Worm (Caenorhabditis elegans) whole organism, mixed stage, embryonic: ENCODE results near the gene ZC404.2.
A peak's percentile ranks its signal among the peaks of the same experiment; 100 is the strongest.

Experiments used
- M03D4.4 ChIP-seq: sonication (generic microtip); optimal IDR thresholded peaks from 2 replicates; lab custom pipeline; 2017; ENCODE audit warnings: mild to moderate bottlenecking, missing genetic modification characterization, missing compliant biosample characterization
- blmp-1 ChIP-seq: fragments of 150-350 bp; optimal IDR thresholded peaks from 2 replicates; lab custom pipeline; 2014; ENCODE audit warnings: missing biosample characterization, missing genetic modification characterization
- ceh-39 ChIP-seq: fragments of 150-350 bp; optimal IDR thresholded peaks from 2 replicates; lab custom pipeline; 2014; ENCODE audit warnings: missing biosample characterization, missing genetic modification characterization
- ceh-43 ChIP-seq: fragments of 200-800 bp; sonication (Bioruptor generic); optimal IDR thresholded peaks from 2 replicates; lab custom pipeline; 2018; ENCODE audit warnings: mild to moderate bottlenecking, missing genetic modification characterization, moderate library complexity, missing compliant biosample characterization
- ceh-83 ChIP-seq: fragments of 200-800 bp; sonication (Bioruptor generic); optimal IDR thresholded peaks from 2 replicates; lab custom pipeline; 2018; ENCODE audit warnings: mild to moderate bottlenecking, missing genetic modification characterization, missing compliant biosample characterization
- cnd-1 ChIP-seq: fragments of 200-800 bp; sonication (Bioruptor generic); optimal IDR thresholded peaks from 2 replicates; lab custom pipeline; 2018; ENCODE audit warnings: mild to moderate bottlenecking, missing genetic modification characterization, missing compliant biosample characterization
- drap-1 ChIP-seq: fragments of 200-800 bp; sonication (Bioruptor generic); optimal IDR thresholded peaks from 3 replicates; lab custom pipeline; 2018; ENCODE audit warnings: mild to moderate bottlenecking, missing genetic modification characterization, missing compliant biosample characterization
- elt-1 ChIP-seq: sonication (generic microtip); optimal IDR thresholded peaks from 2 replicates; lab custom pipeline; 2017; ENCODE audit warnings: missing genetic modification characterization, mild to moderate bottlenecking, missing compliant biosample characterization, antibody characterized with exemption, moderate library complexity, borderline replicate concordance; ENCODE audit not compliant: insufficient read depth
- elt-3 ChIP-seq: fragments of 150-350 bp; optimal IDR thresholded peaks from 2 replicates; lab custom pipeline; 2014; ENCODE audit warnings: missing biosample characterization, missing genetic modification characterization
- ham-2 ChIP-seq: fragments of 200-800 bp; sonication (Bioruptor generic); optimal IDR thresholded peaks from 2 replicates; lab custom pipeline; 2018; ENCODE audit warnings: mild to moderate bottlenecking, missing genetic modification characterization, missing compliant biosample characterization
- hlh-1 ChIP-seq: fragments of 150-350 bp; optimal IDR thresholded peaks from 2 replicates; lab custom pipeline; 2014; ENCODE audit warnings: missing biosample characterization, missing genetic modification reagents, missing genetic modification characterization
- lin-13 ChIP-seq: fragments of 150-350 bp; optimal IDR thresholded peaks from 2 replicates; lab custom pipeline; 2014; ENCODE audit warnings: missing biosample characterization, missing genetic modification characterization
- lsy-2 ChIP-seq: fragments of 150-350 bp; optimal IDR thresholded peaks from 2 replicates; lab custom pipeline; 2014; ENCODE audit warnings: missing biosample characterization, missing genetic modification characterization
- mab-5 ChIP-seq: fragments of 150-350 bp; optimal IDR thresholded peaks from 2 replicates; lab custom pipeline; 2014; ENCODE audit warnings: missing biosample characterization, missing genetic modification characterization
- mep-1 ChIP-seq: fragments of 150-350 bp; optimal IDR thresholded peaks from 2 replicates; lab custom pipeline; 2017; ENCODE audit warnings: missing biosample characterization, missing genetic modification reagents, missing genetic modification characterization, inconsistent platforms
- mls-2 ChIP-seq: sonication (generic microtip); optimal IDR thresholded peaks from 2 replicates; lab custom pipeline; 2016; ENCODE audit warnings: mild to moderate bottlenecking, missing genetic modification characterization, moderate library complexity, missing compliant biosample characterization
- nhr-12 ChIP-seq: fragments of 150-350 bp; optimal IDR thresholded peaks from 2 replicates; lab custom pipeline; 2014; ENCODE audit warnings: missing biosample characterization, missing genetic modification characterization
- nhr-2 ChIP-seq: fragments of 150-350 bp; optimal IDR thresholded peaks from 2 replicates; lab custom pipeline; 2014; ENCODE audit warnings: missing biosample characterization, missing genetic modification characterization
- nhr-237 ChIP-seq: fragments of 150-350 bp; optimal IDR thresholded peaks from 2 replicates; lab custom pipeline; 2014; ENCODE audit warnings: missing biosample characterization, missing genetic modification characterization
- nhr-28 ChIP-seq: fragments of 150-350 bp; optimal IDR thresholded peaks from 2 replicates; lab custom pipeline; 2014; ENCODE audit warnings: missing biosample characterization, missing genetic modification characterization
- nhr-76 ChIP-seq: sonication (generic microtip); optimal IDR thresholded peaks from 2 replicates; lab custom pipeline; 2017; ENCODE audit warnings: missing biosample characterization, missing genetic modification characterization
- pha-4 ChIP-seq: fragments of 150-350 bp; optimal IDR thresholded peaks from 2 replicates; lab custom pipeline; 2018; ENCODE audit warnings: missing biosample characterization, missing genetic modification reagents, missing genetic modification characterization
- sem-2 ChIP-seq: fragments of 200-800 bp; sonication (Bioruptor generic); optimal IDR thresholded peaks from 2 replicates; lab custom pipeline; 2018; ENCODE audit warnings: mild to moderate bottlenecking, missing genetic modification characterization, missing compliant biosample characterization
- unc-120 ChIP-seq: sonication (generic microtip); optimal IDR thresholded peaks from 2 replicates; lab custom pipeline; 2017; ENCODE audit warnings: missing genetic modification characterization, missing compliant biosample characterization; ENCODE audit not compliant: poor library complexity, severe bottlenecking
- unc-39 ChIP-seq: fragments of 150-350 bp; optimal IDR thresholded peaks from 2 replicates; lab custom pipeline; 2014; ENCODE audit warnings: missing biosample characterization, missing genetic modification characterization
- unc-62 ChIP-seq: fragments of 150-350 bp; optimal IDR thresholded peaks from 2 replicates; lab custom pipeline; 2014; ENCODE audit warnings: missing biosample characterization, missing genetic modification reagents, missing genetic modification characterization
- zip-8 ChIP-seq: fragments of 150-350 bp; optimal IDR thresholded peaks from 2 replicates; lab custom pipeline; 2014; ENCODE audit warnings: missing biosample characterization, missing genetic modification characterization
- ztf-11 ChIP-seq: fragments of 150-350 bp; optimal IDR thresholded peaks from 2 replicates; lab custom pipeline; 2014; ENCODE audit warnings: missing biosample characterization, missing genetic modification characterization

Gene ZC404.2

DNA sequence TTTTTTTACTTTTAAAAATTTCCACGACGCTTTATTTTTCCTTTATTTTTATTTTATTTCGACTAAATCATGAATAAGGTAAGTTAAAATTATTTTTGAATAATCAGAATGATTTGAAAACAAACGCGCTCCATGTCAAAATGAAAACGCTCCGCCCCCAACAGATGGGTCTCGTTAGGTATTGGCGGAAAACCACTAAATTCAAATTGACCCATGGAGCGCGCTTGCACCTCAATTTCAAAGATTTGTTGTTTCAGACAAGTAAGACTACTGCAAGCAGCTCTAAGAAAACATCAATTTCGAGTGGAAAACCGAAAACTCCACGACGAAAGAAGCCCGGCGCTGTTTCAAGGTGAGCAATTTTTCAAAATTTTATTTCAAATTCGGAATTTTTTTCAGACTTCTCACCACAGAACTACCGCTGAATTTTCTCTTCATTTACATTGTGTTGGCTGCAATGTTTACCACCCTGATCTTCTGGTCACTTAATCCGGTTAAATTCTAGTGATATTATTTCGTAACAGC, at the start of gene ZC404.2:
Gene ZC404.2, plus strand, starts transcription at position 47 of the 525 bp plus-strand sequence.
- TF ChIP-seq unc-120 (tag; lab: Kevin White, UChicago) (no peak), sem-2 (GFP tag; lab: Kevin White, UChicago) (no peak)
- TF ChIP-seq, all 35 proteins: peak for 0

DNA sequence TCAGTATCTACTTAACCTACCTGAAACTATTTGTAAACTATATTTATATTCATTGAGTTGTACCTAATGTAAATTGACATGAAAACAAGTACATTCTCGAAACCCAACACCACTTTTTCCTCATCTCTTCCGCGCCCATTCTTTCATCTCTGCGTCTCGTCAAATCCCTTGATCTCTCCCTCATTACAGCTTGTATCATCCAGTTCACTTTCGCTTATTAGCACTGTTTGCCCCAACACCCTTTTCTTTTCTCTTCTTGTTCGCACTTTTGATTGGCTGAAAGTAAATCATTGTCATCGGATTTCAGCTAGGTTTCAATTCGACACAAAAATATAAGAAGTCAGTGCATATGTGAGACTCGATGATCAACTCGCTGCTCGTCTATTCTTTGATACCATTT, 43.0 kb upstream of the ZC404.2 start, which contains the start of gene T25F10.3:
Gene T25F10.3, plus strand, starts transcription at position 308 of the 400 bp plus-strand sequence.
- TF ChIP-seq drap-1 (GFP tag; lab: Kevin White, UChicago): no peak
- no peak for TF ChIP-seq unc-39
- no peak for TF ChIP-seq zip-8 (tag; lab: Kevin White, UChicago)
- no peak for TF ChIP-seq elt-1 (tag; lab: Kevin White, UChicago)
- TF ChIP-seq lsy-2: no peak
- TF ChIP-seq blmp-1 (tag; lab: Kevin White, UChicago): peak; percentile 30
- no peak for TF ChIP-seq nhr-2 (tag; lab: Kevin White, UChicago)
- no peak for TF ChIP-seq ceh-39 (tag; lab: Kevin White, UChicago)
- TF ChIP-seq, all 35 proteins: peak for 1

DNA sequence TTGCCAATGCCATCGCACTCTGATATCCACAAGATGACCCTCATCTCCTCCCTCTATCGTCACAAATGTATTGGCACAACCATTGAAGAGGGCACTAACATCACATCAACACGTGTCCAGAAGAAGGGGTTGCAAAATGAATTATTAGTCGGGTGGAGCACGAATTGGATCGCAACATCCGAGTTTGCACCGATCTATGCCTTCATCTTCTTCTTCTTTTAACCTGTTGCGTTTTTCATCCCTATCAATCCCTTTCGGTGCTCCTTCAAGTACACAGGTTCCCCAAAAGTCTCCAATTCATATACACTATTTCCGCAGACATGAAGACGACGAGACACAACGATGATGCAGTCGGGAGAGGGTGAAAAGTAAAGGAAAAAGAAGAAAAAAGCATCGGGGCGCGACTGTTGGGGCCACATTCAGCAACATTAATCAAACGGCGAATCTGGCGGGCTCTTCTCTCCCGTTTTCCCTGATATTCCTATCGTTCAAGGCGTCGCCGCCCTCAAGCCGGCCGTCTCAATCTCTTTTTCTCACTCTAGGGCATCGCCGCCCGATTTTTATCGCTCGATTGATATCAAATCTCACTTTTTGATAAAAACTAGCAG, 36.2 kb upstream of the ZC404.2 start:
- peak; percentile 65 for TF ChIP-seq unc-120 (tag; lab: Kevin White, UChicago)
- TF ChIP-seq sem-2 (GFP tag; lab: Kevin White, UChicago): no peak
- TF ChIP-seq hlh-1 (tag; lab: Kevin White, UChicago): peak; percentile 32

DNA sequence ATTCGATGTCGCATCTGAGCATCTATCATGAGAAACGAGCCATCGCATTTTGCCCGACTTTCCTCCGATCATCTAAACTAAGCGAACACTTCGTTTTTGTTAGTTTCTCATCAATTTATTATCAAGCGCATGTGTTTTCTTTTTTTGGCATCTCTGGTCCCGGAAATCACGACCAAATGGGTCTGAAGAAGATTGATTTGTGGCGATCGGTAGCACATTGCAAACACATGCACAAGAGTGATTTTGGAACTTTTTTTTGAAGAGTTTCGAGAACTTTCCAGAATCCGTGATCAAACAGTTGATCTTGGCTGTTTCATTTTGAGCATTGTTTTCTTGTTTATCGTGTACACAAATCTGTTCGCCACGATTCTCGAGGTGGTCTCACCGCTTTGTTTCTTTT, 34.5 kb upstream of the ZC404.2 start:
- TF ChIP-seq ceh-43 (GFP tag; lab: Kevin White, UChicago) (no peak), elt-3 (tag; lab: Kevin White, UChicago) (no peak), mls-2 (no peak), ztf-11 (tag; lab: Kevin White, UChicago) (no peak)

DNA sequence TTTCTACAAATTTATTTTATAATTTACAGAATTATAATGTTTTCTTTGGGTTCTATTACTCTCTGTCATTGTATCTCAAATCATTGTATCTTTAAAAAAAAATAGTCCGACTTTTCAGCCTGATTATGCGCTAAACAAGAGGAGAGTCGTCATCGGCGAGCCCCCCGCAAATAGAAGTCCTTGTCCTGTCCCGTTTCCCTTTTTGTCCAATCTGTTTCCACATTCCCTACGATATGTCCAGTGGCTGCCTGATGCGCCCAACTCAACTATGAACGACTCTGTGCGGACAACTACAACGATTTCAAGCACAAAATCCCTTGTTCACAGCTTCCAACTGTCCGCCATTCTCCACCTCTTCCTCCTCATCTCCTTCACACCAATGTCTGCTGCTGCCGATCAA, 29.7 kb upstream of the ZC404.2 start, which contains the start of gene dbl-1:
Gene dbl-1, plus strand, starts transcription at position 119 of the 400 bp plus-strand sequence.
- TF ChIP-seq ceh-83 (GFP tag; lab: Kevin White, UChicago): no peak
- TF ChIP-seq unc-120 (tag; lab: Kevin White, UChicago): no peak
- TF ChIP-seq mep-1: no peak
- TF ChIP-seq mab-5 (tag; lab: Kevin White, UChicago): no peak
- no peak for TF ChIP-seq zip-8 (tag; lab: Kevin White, UChicago)
- TF ChIP-seq pha-4 (tag; lab: Kevin White, UChicago): no peak
- no peak for TF ChIP-seq ceh-39 (tag; lab: Kevin White, UChicago)
- no peak for TF ChIP-seq nhr-28 (tag; lab: Kevin White, UChicago)
- no peak for TF ChIP-seq blmp-1 (tag; lab: Kevin White, UChicago)
- TF ChIP-seq ceh-43 (GFP tag; lab: Kevin White, UChicago): no peak
- no peak for TF ChIP-seq drap-1 (GFP tag; lab: Kevin White, UChicago)
- no peak for TF ChIP-seq nhr-76
- TF ChIP-seq M03D4.4 (tag; lab: Kevin White, UChicago): no peak
- no peak for TF ChIP-seq cnd-1 (tag; lab: Kevin White, UChicago)
- no peak for TF ChIP-seq nhr-237 (tag; lab: Kevin White, UChicago)
- TF ChIP-seq ham-2 (GFP tag; lab: Kevin White, UChicago): no peak
- TF ChIP-seq lin-13 (tag; lab: Kevin White, UChicago): no peak
- TF ChIP-seq unc-62: no peak

DNA sequence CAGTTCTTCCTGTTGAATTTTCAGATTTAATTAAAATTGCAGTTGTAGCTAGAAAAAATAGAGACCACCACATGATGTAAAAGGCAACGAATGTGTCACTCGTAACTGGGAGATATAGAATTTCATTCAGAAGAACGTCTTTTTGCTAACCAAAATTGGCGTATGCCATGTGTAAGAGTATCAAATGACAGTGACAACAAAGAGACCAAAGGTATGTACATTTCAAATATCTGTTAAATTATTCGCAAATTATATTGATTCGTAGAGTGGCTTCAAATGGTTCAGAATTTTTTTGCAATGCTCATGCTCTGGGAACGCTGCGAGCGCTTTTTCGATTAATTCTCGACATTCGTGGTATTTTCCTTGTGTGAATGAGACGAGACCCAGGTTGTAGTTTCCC, 25.4 kb upstream of the ZC404.2 start, which contains the start of gene T25F10.4:
Gene T25F10.4, minus strand, starts transcription at position 101 of the 400 bp plus-strand sequence.
- TF ChIP-seq sem-2 (GFP tag; lab: Kevin White, UChicago) (no peak), drap-1 (GFP tag; lab: Kevin White, UChicago) (no peak), nhr-76 (no peak), nhr-2 (tag; lab: Kevin White, UChicago) (no peak), nhr-12 (tag; lab: Kevin White, UChicago) (no peak), unc-120 (tag; lab: Kevin White, UChicago) (no peak), lin-13 (tag; lab: Kevin White, UChicago) (no peak), unc-39 (no peak), mls-2 (no peak)
